Fruit fly (Drosophila melanogaster): Measurements from ENCODE around the gene blp.

The blp gene

DNA sequence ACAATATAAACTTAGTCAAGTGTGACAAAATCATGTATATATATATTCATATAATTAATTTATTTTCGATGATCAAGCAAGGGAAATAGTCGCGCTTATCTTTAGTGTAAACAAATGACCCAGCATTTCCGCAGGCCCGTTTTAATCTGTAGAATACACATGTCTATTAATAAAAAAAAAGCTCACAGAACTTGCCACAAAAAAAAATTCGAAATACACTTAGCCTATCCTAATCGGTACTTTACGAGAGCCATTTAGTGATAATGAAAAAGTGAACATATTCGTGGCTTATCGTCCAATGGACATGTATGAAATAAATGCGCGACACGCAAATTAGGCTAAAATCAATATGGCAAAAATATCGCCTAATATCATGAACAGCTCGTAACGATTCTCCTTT lies 41.5 kb downstream of the blp start:
- TF ChIP-seq CG17801 (GFP tag; optimal IDR thresholded peaks at IDR 0.05; ENCODE audit: partially characterized antibody), result no peak

DNA sequence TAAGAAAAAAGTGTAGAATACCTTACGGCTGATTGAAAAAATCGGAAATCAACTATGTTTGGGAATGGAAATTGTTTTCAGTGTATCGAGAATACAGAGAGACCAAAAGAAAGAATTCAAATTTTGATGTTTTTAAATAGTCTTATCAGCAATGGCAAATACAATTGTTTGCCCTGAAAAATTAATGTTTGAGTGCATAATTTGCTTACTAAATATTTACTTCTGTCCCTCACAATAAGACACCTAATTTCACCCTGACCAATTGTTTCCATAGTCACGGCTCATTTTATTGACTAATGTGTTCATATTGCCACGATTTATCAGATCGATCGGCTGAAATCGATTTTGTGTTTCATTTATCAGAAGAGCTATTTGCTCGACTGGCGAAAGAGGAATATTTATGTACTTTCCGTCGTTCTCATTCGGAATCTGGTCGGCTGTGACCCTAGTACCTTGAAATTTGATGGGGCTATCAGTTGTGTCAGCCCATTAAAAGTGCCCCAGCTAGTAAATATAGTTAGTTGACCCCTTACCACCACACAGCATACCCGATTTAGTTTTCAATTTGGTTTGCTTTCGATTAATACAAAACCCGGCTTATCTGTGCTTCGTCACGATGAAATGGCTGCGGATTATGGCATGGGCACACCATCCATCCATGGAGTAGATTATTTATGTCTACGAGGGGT lies 50.0 kb downstream of the blp start:
- no peak for TF ChIP-seq CG17801 (GFP tag; optimal IDR thresholded peaks at IDR 0.05; ENCODE audit: partially characterized antibody)

Data from ovary, adult (tissue).